Worm (Caenorhabditis elegans) whole organism, late embryonic: Measurements from ENCODE around the gene ncx-6.

Source experiments
- C08G9.2 ChIP-seq: sonication (generic microtip); optimal IDR thresholded peaks from 2 replicates; lab custom pipeline; 2016; ENCODE audit warnings: mild to moderate bottlenecking, missing genetic modification characterization, moderate library complexity, missing compliant biosample characterization
- T23F11.4 ChIP-seq: fragments of 200-800 bp; sonication (Bioruptor generic); optimal IDR thresholded peaks from 2 replicates; lab custom pipeline; 2018; ENCODE audit warnings: mild to moderate bottlenecking, missing genetic modification characterization, missing compliant biosample characterization
- Y22D7AL.16 ChIP-seq: sonication (generic microtip); optimal IDR thresholded peaks from 2 replicates; lab custom pipeline; 2016; ENCODE audit warnings: missing genetic modification characterization, missing compliant biosample characterization
- ama-1 ChIP-seq: fragments of 150-350 bp; optimal IDR thresholded peaks from 2 replicates; lab custom pipeline; 2014
- ceh-14 ChIP-seq: sonication (generic microtip); optimal IDR thresholded peaks from 2 replicates; lab custom pipeline; 2016; ENCODE audit warnings: missing genotype, missing genetic modification characterization, missing compliant biosample characterization
- ceh-22 ChIP-seq: sonication (generic microtip); optimal IDR thresholded peaks from 2 replicates; lab custom pipeline; 2017; ENCODE audit warnings: missing biosample characterization, missing genetic modification characterization
- ceh-31 ChIP-seq: sonication (generic microtip); optimal IDR thresholded peaks from 2 replicates; lab custom pipeline; 2016; ENCODE audit warnings: missing genetic modification characterization, missing compliant biosample characterization
- ceh-34 ChIP-seq: sonication (generic microtip); optimal IDR thresholded peaks from 2 replicates; lab custom pipeline; 2016; ENCODE audit warnings: mild to moderate bottlenecking, missing genetic modification characterization, missing compliant biosample characterization
- ceh-48 ChIP-seq: sonication (generic microtip); optimal IDR thresholded peaks from 2 replicates; lab custom pipeline; 2016; ENCODE audit warnings: missing genetic modification characterization, inconsistent platforms, missing compliant biosample characterization
- ceh-6 ChIP-seq: fragments of 200-800 bp; sonication (Bioruptor generic); optimal IDR thresholded peaks from 2 replicates; lab custom pipeline; 2018; ENCODE audit warnings: mild to moderate bottlenecking, missing genetic modification characterization, missing compliant biosample characterization
- ceh-9 ChIP-seq: sonication (generic microtip); optimal IDR thresholded peaks from 2 replicates; lab custom pipeline; 2016; ENCODE audit warnings: mild to moderate bottlenecking, missing genetic modification characterization, inconsistent platforms, missing compliant biosample characterization
- che-1 ChIP-seq: sonication (generic microtip); optimal IDR thresholded peaks from 2 replicates; lab custom pipeline; 2016; ENCODE audit warnings: mild to moderate bottlenecking, missing genetic modification characterization, missing compliant biosample characterization
- dve-1 ChIP-seq: sonication (generic microtip); optimal IDR thresholded peaks from 2 replicates; lab custom pipeline; 2017; ENCODE audit warnings: antibody characterized with exemption, mild to moderate bottlenecking, missing genetic modification characterization, missing compliant biosample characterization
- elt-2 ChIP-seq: sonication (generic microtip); optimal IDR thresholded peaks from 2 replicates; lab custom pipeline; 2016; ENCODE audit warnings: missing genetic modification reagents, missing genetic modification characterization, missing compliant biosample characterization
- elt-4 ChIP-seq: sonication (generic microtip); optimal IDR thresholded peaks from 2 replicates; lab custom pipeline; 2016; ENCODE audit warnings: missing genetic modification characterization, missing compliant biosample characterization
- ets-4 ChIP-seq: sonication (generic microtip); optimal IDR thresholded peaks from 2 replicates; lab custom pipeline; 2016; ENCODE audit warnings: missing genetic modification characterization, missing compliant biosample characterization
- eyg-1 ChIP-seq: sonication (generic microtip); optimal IDR thresholded peaks from 2 replicates; lab custom pipeline; 2016; ENCODE audit warnings: missing genotype, missing genetic modification characterization, missing compliant biosample characterization
- fax-1 ChIP-seq: sonication (generic microtip); optimal IDR thresholded peaks from 2 replicates; lab custom pipeline; 2016; ENCODE audit warnings: missing genotype, missing genetic modification characterization, missing compliant biosample characterization
- fkh-10 ChIP-seq: fragments of 150-350 bp; optimal IDR thresholded peaks from 2 replicates; lab custom pipeline; 2014; ENCODE audit warnings: missing biosample characterization, missing genetic modification reagents, missing genetic modification characterization
- fkh-6 ChIP-seq: sonication (generic microtip); optimal IDR thresholded peaks from 2 replicates; lab custom pipeline; 2016; ENCODE audit warnings: missing genetic modification characterization, missing compliant biosample characterization
- hlh-13 ChIP-seq: fragments of 200-800 bp; sonication (Bioruptor generic); optimal IDR thresholded peaks from 2 replicates; lab custom pipeline; 2018; ENCODE audit warnings: mild to moderate bottlenecking, missing genetic modification characterization, missing compliant biosample characterization
- hlh-30 ChIP-seq: sonication (generic microtip); optimal IDR thresholded peaks from 2 replicates; lab custom pipeline; 2017; ENCODE audit warnings: antibody characterized with exemption, missing genetic modification characterization, missing compliant biosample characterization; ENCODE audit not compliant: insufficient read depth
- hlh-6 ChIP-seq: sonication (generic microtip); optimal IDR thresholded peaks from 2 replicates; lab custom pipeline; 2016; ENCODE audit warnings: missing genotype, missing genetic modification characterization, missing compliant biosample characterization
- hlh-8 ChIP-seq: sonication (generic microtip); optimal IDR thresholded peaks from 2 replicates; lab custom pipeline; 2016; ENCODE audit warnings: missing genotype, missing genetic modification characterization, missing compliant biosample characterization
- nfya-1 ChIP-seq: sonication (generic microtip); optimal IDR thresholded peaks from 2 replicates; lab custom pipeline; 2017; ENCODE audit warnings: missing genetic modification characterization, mild to moderate bottlenecking, missing compliant biosample characterization, antibody characterized with exemption, moderate library complexity
- nhr-11 ChIP-seq: fragments of 150-350 bp; optimal IDR thresholded peaks from 2 replicates; lab custom pipeline; 2014; ENCODE audit warnings: missing biosample characterization, missing genetic modification characterization
- nhr-232 ChIP-seq: sonication (generic microtip); optimal IDR thresholded peaks from 2 replicates; lab custom pipeline; 2016; ENCODE audit warnings: missing genetic modification characterization, missing compliant biosample characterization
- npax-4 ChIP-seq: sonication (generic microtip); optimal IDR thresholded peaks from 2 replicates; lab custom pipeline; 2016; ENCODE audit warnings: missing genetic modification characterization, missing compliant biosample characterization
- pat-9 ChIP-seq: fragments of 200-800 bp; sonication (Bioruptor generic); optimal IDR thresholded peaks from 2 replicates; lab custom pipeline; 2018; ENCODE audit warnings: mild to moderate bottlenecking, missing genetic modification characterization, moderate library complexity, missing compliant biosample characterization
- pax-1 ChIP-seq: fragments of 150-350 bp; optimal IDR thresholded peaks from 2 replicates; lab custom pipeline; 2014; ENCODE audit warnings: missing biosample characterization, missing genetic modification characterization
- pha-2 ChIP-seq: sonication (generic microtip); optimal IDR thresholded peaks from 2 replicates; lab custom pipeline; 2017; ENCODE audit warnings: mild to moderate bottlenecking, missing genetic modification characterization, missing compliant biosample characterization
- pha-4 ChIP-seq: fragments of 150-350 bp; optimal IDR thresholded peaks from 2 replicates; lab custom pipeline; 2018; ENCODE audit warnings: missing biosample characterization, missing genetic modification reagents, missing genetic modification characterization
- ref-2 ChIP-seq: sonication (generic microtip); optimal IDR thresholded peaks from 2 replicates; lab custom pipeline; 2016; ENCODE audit warnings: missing genetic modification characterization, missing compliant biosample characterization
- sdc-2 ChIP-seq: sonication (generic microtip); optimal IDR thresholded peaks from 2 replicates; lab custom pipeline; 2016; ENCODE audit warnings: missing genotype, missing genetic modification characterization, missing compliant biosample characterization
- sox-2 ChIP-seq: fragments of 200-800 bp; sonication (Bioruptor generic); IDR thresholded peaks from 2 replicates; pipeline ENCODE4 v1.3.6; 2022; ENCODE audit warnings: missing genetic modification reagents, missing genetic modification characterization, missing compliant biosample characterization
- syd-9 ChIP-seq: sonication (generic microtip); optimal IDR thresholded peaks from 2 replicates; lab custom pipeline; 2016; ENCODE audit warnings: mild to moderate bottlenecking, missing genetic modification characterization, moderate library complexity, missing compliant biosample characterization
- tbx-2 ChIP-seq: sonication (generic microtip); optimal IDR thresholded peaks from 2 replicates; lab custom pipeline; 2016; ENCODE audit warnings: missing genetic modification characterization, missing compliant biosample characterization
- tbx-7 ChIP-seq: sonication (generic microtip); optimal IDR thresholded peaks from 2 replicates; lab custom pipeline; 2016; ENCODE audit warnings: missing genotype, missing genetic modification characterization, missing compliant biosample characterization
- unc-42 ChIP-seq: sonication (generic microtip); optimal IDR thresholded peaks from 2 replicates; lab custom pipeline; 2016; ENCODE audit warnings: missing genotype, missing genetic modification characterization, missing compliant biosample characterization
- unc-55 ChIP-seq: sonication (generic microtip); optimal IDR thresholded peaks from 2 replicates; lab custom pipeline; 2017; ENCODE audit warnings: missing biosample characterization, missing genetic modification reagents, missing genetic modification characterization
- unc-86 ChIP-seq: sonication (generic microtip); optimal IDR thresholded peaks from 2 replicates; lab custom pipeline; 2016; ENCODE audit warnings: missing genetic modification characterization, missing compliant biosample characterization
- zip-5 ChIP-seq: sonication (generic microtip); optimal IDR thresholded peaks from 2 replicates; lab custom pipeline; 2016; ENCODE audit warnings: missing genetic modification characterization, missing compliant biosample characterization

The ncx-6 gene

DNA sequence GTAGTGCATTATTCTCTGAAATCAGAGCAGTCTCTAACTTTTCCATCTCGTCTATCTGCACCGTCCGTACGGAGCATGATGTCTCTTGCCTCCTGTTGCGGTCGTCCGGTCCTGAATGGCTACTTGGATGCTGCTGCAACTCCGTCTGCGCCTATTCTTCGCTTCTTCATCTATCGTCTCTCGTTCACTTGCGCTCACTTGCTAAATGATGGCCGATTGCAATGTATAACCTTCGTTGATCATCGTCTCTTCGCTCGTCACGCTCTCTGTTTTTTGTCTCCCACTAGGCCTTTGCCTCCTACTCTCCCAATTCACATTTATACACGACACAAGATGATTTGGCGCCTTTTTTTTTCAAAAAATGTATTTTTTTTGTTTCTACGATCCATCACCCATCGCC, 16.4 kb downstream of the ncx-6 start (continued):
- no peak for TF ChIP-seq ets-4
- no peak for TF ChIP-seq elt-2
- no peak for TF ChIP-seq nhr-232
- TF ChIP-seq che-1 (tag; lab: Kevin White, UChicago): no peak
- TF ChIP-seq nhr-11 (tag; lab: Kevin White, UChicago): no peak
- no peak for TF ChIP-seq hlh-30 (tag; lab: Kevin White, UChicago)
- TF ChIP-seq ama-1: no peak
- TF ChIP-seq fax-1 (tag; lab: Kevin White, UChicago): no peak
- TF ChIP-seq pha-2: no peak
- no peak for TF ChIP-seq dve-1 (tag; lab: Kevin White, UChicago)
- TF ChIP-seq npax-4 (tag; lab: Kevin White, UChicago): no peak
- no peak for TF ChIP-seq hlh-13 (GFP tag; lab: Kevin White, UChicago)
- TF ChIP-seq C08G9.2 (tag; lab: Kevin White, UChicago): no peak
- peak; percentile 70 for TF ChIP-seq nfya-1
- TF ChIP-seq tbx-7 (tag; lab: Kevin White, UChicago): no peak
- TF ChIP-seq unc-55: no peak
- TF ChIP-seq pha-4: no peak
- TF ChIP-seq unc-42: no peak
- no peak for TF ChIP-seq elt-4 (tag; lab: Kevin White, UChicago)
- no peak for TF ChIP-seq zip-5 (tag; lab: Kevin White, UChicago)
- no peak for TF ChIP-seq ceh-6 (GFP tag; lab: Kevin White, UChicago)
- TF ChIP-seq ceh-48: no peak
- peak; percentile 6 for TF ChIP-seq ceh-31 (tag; lab: Kevin White, UChicago)
- no peak for TF ChIP-seq pax-1 (tag; lab: Kevin White, UChicago)
- TF ChIP-seq hlh-8 (tag; lab: Kevin White, UChicago): no peak
- TF ChIP-seq, all 69 proteins: peak for 7

DNA sequence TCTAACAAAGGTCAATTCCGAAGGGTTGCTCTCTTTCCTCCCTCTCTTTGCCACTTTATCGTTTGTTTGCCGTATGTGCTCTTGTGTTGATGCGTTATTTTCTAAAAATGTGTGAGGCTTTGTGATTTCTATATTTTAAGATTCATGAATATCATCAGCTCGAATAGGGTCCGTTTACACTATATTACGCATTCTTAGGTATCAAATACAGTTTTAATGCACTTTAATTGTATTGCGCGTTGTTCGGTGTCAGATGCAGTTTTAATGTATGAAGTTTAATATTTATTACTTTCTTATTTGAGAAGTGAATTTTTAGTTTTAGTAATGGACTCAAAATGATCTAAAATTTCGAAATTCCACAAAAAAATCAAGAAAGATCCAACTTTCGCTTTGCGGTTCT, 17.3 kb downstream of the ncx-6 start, which contains the start of gene bud-31:
TSS of gene bud-31 (minus strand) at position 101 of the 400 bp plus-strand sequence.
- TF ChIP-seq ref-2 (tag; lab: Kevin White, UChicago) (no peak), hlh-30 (tag; lab: Kevin White, UChicago) (no peak), nhr-11 (tag; lab: Kevin White, UChicago) (no peak), npax-4 (tag; lab: Kevin White, UChicago) (no peak), dve-1 (tag; lab: Kevin White, UChicago) (no peak), unc-86 (tag; lab: Kevin White, UChicago) (no peak), pha-2 (no peak), fkh-10 (GFP tag; lab: Kevin White, UChicago) (no peak), syd-9 (no peak), tbx-2 (no peak), ceh-22 (tag; lab: Kevin White, UChicago) (no peak)

DNA sequence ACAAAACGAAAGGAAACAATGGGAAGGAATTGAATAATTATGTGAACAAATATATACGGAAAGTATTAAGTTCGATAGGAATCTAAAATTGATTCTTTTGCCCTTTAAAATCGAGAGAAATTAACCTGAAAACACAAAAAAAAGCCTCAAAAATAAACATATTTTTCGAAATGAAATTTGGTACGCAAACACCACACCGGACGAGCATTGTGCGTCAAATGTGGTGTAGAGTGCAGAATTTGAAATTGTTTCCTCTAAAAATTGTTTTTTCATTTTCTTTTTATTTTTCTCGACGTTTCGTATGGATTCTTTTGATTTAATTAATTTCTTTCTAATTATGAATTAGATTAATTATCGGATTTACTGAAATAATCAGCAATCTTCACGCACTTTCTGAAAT, 18.4 kb downstream of the ncx-6 start:
- TF ChIP-seq ceh-14 (tag; lab: Kevin White, UChicago) (peak; percentile 11), pha-4 (no peak), elt-2 (no peak), sox-2 (GFP tag; lab: Robert Waterston, UW) (no peak), ceh-9 (tag; lab: Kevin White, UChicago) (no peak), npax-4 (tag; lab: Kevin White, UChicago) (no peak), pat-9 (no peak), C08G9.2 (tag; lab: Kevin White, UChicago) (no peak), syd-9 (no peak), unc-42 (peak; percentile 19), nfya-1 (no peak)

DNA sequence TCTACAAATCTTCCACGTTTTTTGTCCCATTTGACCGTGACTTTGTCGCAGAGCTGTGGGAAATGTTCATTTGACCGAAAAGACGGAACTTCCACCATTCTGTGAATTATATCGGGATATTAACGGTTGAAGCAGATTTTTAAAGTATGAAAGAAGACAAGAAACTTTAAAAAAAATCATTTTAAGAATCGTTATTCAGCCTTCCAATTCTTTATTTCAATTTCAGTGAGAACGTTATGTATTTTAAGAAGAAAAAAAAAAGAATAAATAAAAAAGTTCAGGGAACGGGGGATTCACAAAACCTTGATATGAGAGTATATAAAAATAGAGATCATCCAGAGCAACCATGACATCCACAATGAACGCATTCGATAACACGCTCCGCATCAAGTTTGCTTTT, 19.3 kb downstream of the ncx-6 start, which contains the start of gene set-3:
TSS of gene set-3 (minus strand) at position 101 of the 400 bp plus-strand sequence.
- no peak for TF ChIP-seq hlh-6 (tag; lab: Kevin White, UChicago)
- TF ChIP-seq sdc-2: no peak
- TF ChIP-seq Y22D7AL.16: no peak
- no peak for TF ChIP-seq ama-1
- no peak for TF ChIP-seq npax-4 (tag; lab: Kevin White, UChicago)
- no peak for TF ChIP-seq ceh-31 (tag; lab: Kevin White, UChicago)
- TF ChIP-seq fkh-10 (GFP tag; lab: Kevin White, UChicago): no peak
- TF ChIP-seq eyg-1 (tag; lab: Kevin White, UChicago): no peak
- no peak for TF ChIP-seq fkh-6 (tag; lab: Kevin White, UChicago)
- no peak for TF ChIP-seq tbx-2
- no peak for TF ChIP-seq T23F11.4 (GFP tag; lab: Kevin White, UChicago)
- no peak for TF ChIP-seq ceh-34 (tag; lab: Kevin White, UChicago)
- TF ChIP-seq, all 69 proteins: peak for 0
